Fruit fly (Drosophila melanogaster) whole organism, adult: Measurements from ENCODE around the gene CG13855.

ENCODE experiments used
- CG7045 ChIP-seq: fragments of 200-800 bp; sonication (Bioruptor generic); optimal IDR thresholded peaks from 2 replicates; lab custom pipeline; 2017; ENCODE audit warnings: missing biosample characterization, mild to moderate bottlenecking, missing genetic modification characterization
- Clk ChIP-seq: fragments of 200-800 bp; sonication (Bioruptor generic); optimal IDR thresholded peaks from 2 replicates; lab custom pipeline; 2017; ENCODE audit warnings: missing biosample characterization, missing genetic modification characterization
- Hr96 ChIP-seq: fragments of 200-800 bp; sonication (Bioruptor generic); optimal IDR thresholded peaks from 2 replicates; lab custom pipeline; 2016; ENCODE audit warnings: missing biosample characterization, missing genetic modification characterization
- toe ChIP-seq: fragments of 200-800 bp; sonication (Bioruptor generic); optimal IDR thresholded peaks from 2 replicates; lab custom pipeline; 2016; ENCODE audit warnings: missing biosample characterization, missing genetic modification characterization

DNA sequence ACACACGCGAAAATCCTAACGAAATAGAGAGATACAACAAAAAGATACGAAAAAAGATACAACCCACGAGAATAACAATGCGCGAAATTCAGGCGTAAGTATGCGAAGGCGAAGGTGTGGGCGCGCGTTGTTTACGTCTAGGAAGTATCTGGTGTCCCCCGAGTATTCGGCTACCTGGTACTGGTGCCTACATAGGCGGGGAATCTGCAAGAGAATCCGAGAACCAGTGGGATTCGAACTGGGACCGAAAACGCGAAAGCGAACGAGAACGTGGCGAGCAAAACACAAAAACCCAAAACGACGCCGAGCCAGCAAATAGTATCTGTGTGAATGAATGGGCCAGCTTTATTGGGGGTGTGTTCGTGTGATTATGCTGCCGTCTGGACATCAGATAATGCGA is 15.6 kb upstream of the CG13855 start:
- TF ChIP-seq CG7045 (GFP tag; lab: Kevin White, UChicago) (no peak), toe (GFP tag; lab: Kevin White, UChicago) (no peak), Clk (GFP tag; lab: Kevin White, UChicago) (no peak), Hr96 (GFP tag; lab: Kevin White, UChicago) (no peak)
